Fruit fly (Drosophila melanogaster) whole organism, embryonic: ENCODE data around the gene Cog3.
A peak's percentile ranks its signal among the peaks of the same experiment; 100 is the strongest.

Source experiments
- CG1024 ChIP-seq: fragments of 200-800 bp; sonication (Bioruptor generic); IDR thresholded peaks from 2 replicates; pipeline ENCODE4 v1.3.6; 2022; ENCODE audit warnings: missing biosample characterization, missing genetic modification characterization
- CG10959 ChIP-seq: fragments of 200-800 bp; sonication (Bioruptor generic); IDR thresholded peaks from 2 replicates; pipeline ENCODE4 v1.3.6; 2022; ENCODE audit warnings: missing biosample characterization, missing genetic modification characterization
- CG11093 ChIP-seq: fragments of 200-800 bp; sonication (Bioruptor generic); IDR thresholded peaks from 3 replicates; pipeline ENCODE4 v1.3.6; 2022; ENCODE audit warnings: missing biosample characterization, missing genetic modification characterization
- CG12219 ChIP-seq: fragments of 200-800 bp; sonication (Bioruptor generic); optimal IDR thresholded peaks from 3 replicates; lab custom pipeline; 2018; ENCODE audit warnings: missing biosample characterization, mild to moderate bottlenecking, missing genetic modification characterization
- CG1233 ChIP-seq: fragments of 200-800 bp; sonication (Bioruptor generic); optimal IDR thresholded peaks from 4 replicates; lab custom pipeline; 2018; ENCODE audit warnings: missing biosample characterization, mild to moderate bottlenecking, missing genetic modification characterization
- CG13775 ChIP-seq: fragments of 200-800 bp; sonication (Bioruptor generic); optimal IDR thresholded peaks from 3 replicates; lab custom pipeline; 2017; ENCODE audit warnings: missing biosample characterization, mild to moderate bottlenecking, missing genetic modification characterization
- CG14860 ChIP-seq: fragments of 200-800 bp; sonication (Bioruptor generic); IDR thresholded peaks from 3 replicates; pipeline ENCODE4 v1.3.6; 2022; ENCODE audit warnings: missing biosample characterization, missing genetic modification characterization; ENCODE audit not compliant: partially characterized antibody
- CG17361 ChIP-seq: fragments of 200-800 bp; sonication (Bioruptor generic); IDR thresholded peaks from 3 replicates; pipeline ENCODE4 v1.3.6; 2022; ENCODE audit warnings: missing biosample characterization, missing genetic modification characterization
- CG1792 ChIP-seq: fragments of 200-800 bp; sonication (Bioruptor generic); optimal IDR thresholded peaks from 2 replicates; lab custom pipeline; 2016; ENCODE audit warnings: missing biosample characterization, missing genetic modification characterization
- CG18476 ChIP-seq: fragments of 200-800 bp; sonication (Bioruptor generic); optimal IDR thresholded peaks from 2 replicates; lab custom pipeline; 2016; ENCODE audit warnings: missing biosample characterization, mild to moderate bottlenecking, missing genetic modification characterization
- CG2678 ChIP-seq: fragments of 200-800 bp; sonication (Bioruptor generic); optimal IDR thresholded peaks from 3 replicates; lab custom pipeline; 2019; ENCODE audit warnings: missing biosample characterization, mild to moderate bottlenecking, missing genetic modification characterization, moderate library complexity
- CG34224 ChIP-seq: fragments of 200-800 bp; sonication (Bioruptor generic); IDR thresholded peaks from 3 replicates; pipeline ENCODE4 v1.3.6; 2022; ENCODE audit warnings: missing biosample characterization, missing genetic modification characterization; ENCODE audit not compliant: partially characterized antibody
- CG4424 ChIP-seq: fragments of 200-800 bp; sonication (Bioruptor generic); optimal IDR thresholded peaks from 3 replicates; lab custom pipeline; 2016; ENCODE audit warnings: missing biosample characterization, missing genetic modification characterization
- CG6765 ChIP-seq: fragments of 200-800 bp; sonication (Bioruptor generic); optimal IDR thresholded peaks from 3 replicates; lab custom pipeline; 2017; ENCODE audit warnings: missing biosample characterization, mild to moderate bottlenecking, missing genetic modification characterization
- CG6813 ChIP-seq: fragments of 200-800 bp; sonication (Bioruptor generic); optimal IDR thresholded peaks from 2 replicates; lab custom pipeline; 2017; ENCODE audit warnings: missing biosample characterization, missing genetic modification characterization, mild to moderate bottlenecking, moderate library complexity, missing genetic modification reagents
- CG8281 ChIP-seq: fragments of 200-800 bp; sonication (Bioruptor generic); optimal IDR thresholded peaks from 2 replicates; lab custom pipeline; 2018; ENCODE audit warnings: missing biosample characterization, mild to moderate bottlenecking, missing genetic modification characterization, moderate library complexity
- CG8388 ChIP-seq: fragments of 200-800 bp; sonication (Bioruptor generic); optimal IDR thresholded peaks from 2 replicates; lab custom pipeline; 2019; ENCODE audit warnings: missing biosample characterization, mild to moderate bottlenecking, missing genetic modification characterization, moderate library complexity
- CG8944 ChIP-seq: fragments of 200-800 bp; sonication (Bioruptor generic); optimal IDR thresholded peaks from 3 replicates; lab custom pipeline; 2016; ENCODE audit warnings: missing biosample characterization, missing genetic modification characterization
- Drgx ChIP-seq: fragments of 200-800 bp; sonication (Bioruptor generic); IDR thresholded peaks from 2 replicates; pipeline ENCODE4 v1.3.6; 2022; ENCODE audit warnings: missing biosample characterization, missing genetic modification characterization
- Ets65A ChIP-seq: fragments of 200-800 bp; sonication (Bioruptor generic); peaks from one replicate; lab custom pipeline; 2016; ENCODE audit warnings: missing biosample characterization, missing genetic modification characterization
- Hr39 ChIP-seq: fragments of >200 bp; optimal IDR thresholded peaks from 2 replicates; lab custom pipeline; 2017
- NFAT ChIP-seq: fragments of 200-800 bp; sonication (Bioruptor generic); IDR thresholded peaks from 2 replicates; pipeline ENCODE4 v1.3.6; 2022; ENCODE audit warnings: missing biosample characterization, missing genetic modification characterization
- Nf-YB ChIP-seq: fragments of 200-800 bp; sonication (Bioruptor generic); optimal IDR thresholded peaks from 3 replicates; lab custom pipeline; 2019; ENCODE audit warnings: missing biosample characterization, mild to moderate bottlenecking, missing genetic modification characterization, moderate library complexity
- PHDP ChIP-seq: fragments of 200-800 bp; sonication (Bioruptor generic); optimal IDR thresholded peaks from 3 replicates; lab custom pipeline; 2018; ENCODE audit warnings: missing biosample characterization, mild to moderate bottlenecking, missing genetic modification characterization, moderate library complexity
- Ssrp ChIP-seq: fragments of 200-800 bp; sonication (Bioruptor generic); optimal IDR thresholded peaks from 2 replicates; lab custom pipeline; 2018; ENCODE audit warnings: missing biosample characterization, mild to moderate bottlenecking, missing genetic modification characterization, moderate library complexity
- ap ChIP-seq: fragments of 200-800 bp; sonication (Bioruptor generic); IDR thresholded peaks from 2 replicates; pipeline ENCODE4 v1.3.6; 2022; ENCODE audit warnings: missing biosample characterization, missing genetic modification characterization
- ash1 ChIP-seq: fragments of 200-800 bp; sonication (Bioruptor generic); optimal IDR thresholded peaks from 2 replicates; lab custom pipeline; 2018; ENCODE audit warnings: missing biosample characterization, mild to moderate bottlenecking, missing genetic modification characterization
- bowl ChIP-seq: fragments of 200-800 bp; sonication (Bioruptor generic); IDR thresholded peaks from 2 replicates; pipeline ENCODE4 v1.3.6; 2022; ENCODE audit warnings: missing biosample characterization, missing genetic modification characterization
- chif ChIP-seq, 2 experiments: fragments of 200-800 bp; sonication (Bioruptor generic); optimal IDR thresholded peaks; 3 replicates each; lab custom pipeline; 2016; ENCODE audit warnings: missing biosample characterization in 2 of 2, missing genetic modification characterization in 2 of 2
- crp ChIP-seq, 2 experiments: fragments of 200-800 bp; sonication (Bioruptor generic); optimal IDR thresholded peaks; 2 replicates in 1 of 2; 3 replicates in 1 of 2; lab custom pipeline; 2017; ENCODE audit warnings: missing biosample characterization in 2 of 2, missing genetic modification characterization in 2 of 2, mild to moderate bottlenecking in 1 of 2, moderate library complexity in 1 of 2
- dm ChIP-seq: fragments of 200-800 bp; sonication (Bioruptor generic); optimal IDR thresholded peaks from 3 replicates; lab custom pipeline; 2016; ENCODE audit warnings: missing biosample characterization, missing genetic modification characterization
- exex ChIP-seq: fragments of 200-800 bp; sonication (Bioruptor generic); optimal IDR thresholded peaks from 4 replicates; lab custom pipeline; 2018; ENCODE audit warnings: missing biosample characterization, mild to moderate bottlenecking, missing genetic modification characterization, moderate library complexity
- fd64A ChIP-seq: fragments of 200-800 bp; sonication (Bioruptor generic); optimal IDR thresholded peaks from 3 replicates; lab custom pipeline; 2018; ENCODE audit warnings: missing biosample characterization, mild to moderate bottlenecking, missing genetic modification characterization
- grn ChIP-seq: fragments of 200-800 bp; sonication (Bioruptor generic); optimal IDR thresholded peaks from 3 replicates; lab custom pipeline; 2017; ENCODE audit warnings: missing biosample characterization, missing genetic modification characterization
- h ChIP-seq: fragments of >200 bp; optimal IDR thresholded peaks from 2 replicates; lab custom pipeline; 2017
- hb ChIP-seq: fragments of 200-800 bp; sonication (Bioruptor generic); IDR thresholded peaks from 3 replicates; pipeline ENCODE4 v1.3.6; 2022; ENCODE audit warnings: missing biosample characterization, missing genetic modification characterization; ENCODE audit not compliant: partially characterized antibody
- her ChIP-seq: fragments of 200-800 bp; sonication (Bioruptor generic); optimal IDR thresholded peaks from 2 replicates; lab custom pipeline; 2016; ENCODE audit warnings: missing biosample characterization, missing genetic modification characterization
- nerfin-2 ChIP-seq: fragments of 200-800 bp; sonication (Bioruptor generic); IDR thresholded peaks from 2 replicates; pipeline ENCODE4 v1.3.6; 2022; ENCODE audit warnings: missing biosample characterization, missing genetic modification characterization; ENCODE audit not compliant: partially characterized antibody
- org-1 ChIP-seq: fragments of 200-800 bp; sonication (Bioruptor generic); optimal IDR thresholded peaks from 2 replicates; lab custom pipeline; 2017; ENCODE audit warnings: missing biosample characterization, missing genetic modification characterization
- p53 ChIP-seq: fragments of 200-800 bp; sonication (Bioruptor generic); optimal IDR thresholded peaks from 2 replicates; lab custom pipeline; 2016; ENCODE audit warnings: missing biosample characterization, missing genetic modification characterization
- pfk ChIP-seq: fragments of 200-800 bp; sonication (Bioruptor generic); optimal IDR thresholded peaks from 2 replicates; lab custom pipeline; 2018; ENCODE audit warnings: missing biosample characterization, mild to moderate bottlenecking, missing genetic modification characterization, moderate library complexity
- run ChIP-seq: fragments of 200-800 bp; sonication (Bioruptor generic); optimal IDR thresholded peaks from 3 replicates; lab custom pipeline; 2018; ENCODE audit warnings: missing biosample characterization, mild to moderate bottlenecking, missing genetic modification characterization
- so ChIP-seq: fragments of 200-800 bp; sonication (Bioruptor generic); IDR thresholded peaks from 3 replicates; pipeline ENCODE4 v1.3.6; 2022; ENCODE audit warnings: missing biosample characterization, missing genetic modification characterization
- stwl ChIP-seq: fragments of 200-800 bp; sonication (Bioruptor generic); optimal IDR thresholded peaks from 3 replicates; lab custom pipeline; 2018; ENCODE audit warnings: missing biosample characterization, mild to moderate bottlenecking, missing genetic modification characterization, moderate library complexity
- tgo ChIP-seq: fragments of 200-800 bp; sonication (Bioruptor generic); IDR thresholded peaks from 3 replicates; pipeline ENCODE4 v1.3.6; 2022; ENCODE audit warnings: missing biosample characterization, missing genetic modification characterization
- tio ChIP-seq: fragments of 200-800 bp; sonication (Bioruptor generic); optimal IDR thresholded peaks from 2 replicates; lab custom pipeline; 2017; ENCODE audit warnings: missing biosample characterization, missing genetic modification characterization, inconsistent platforms
- tll ChIP-seq, 2 experiments: fragments of 200-800 bp in 1 of 2; fragments of >200 bp in 1 of 2; sonication (Bioruptor generic) in 1 of 2; optimal IDR thresholded peaks; 2 replicates each; lab custom pipeline; 2017 to 2019; ENCODE audit warnings: missing biosample characterization in 2 of 2, missing genetic modification characterization in 2 of 2, mild to moderate bottlenecking in 1 of 2, moderate library complexity in 1 of 2
- tup ChIP-seq: fragments of 200-800 bp; sonication (Bioruptor generic); optimal IDR thresholded peaks from 2 replicates; lab custom pipeline; 2016; ENCODE audit warnings: missing biosample characterization, mild to moderate bottlenecking, missing genetic modification characterization, moderate library complexity

Cog3 gene

DNA sequence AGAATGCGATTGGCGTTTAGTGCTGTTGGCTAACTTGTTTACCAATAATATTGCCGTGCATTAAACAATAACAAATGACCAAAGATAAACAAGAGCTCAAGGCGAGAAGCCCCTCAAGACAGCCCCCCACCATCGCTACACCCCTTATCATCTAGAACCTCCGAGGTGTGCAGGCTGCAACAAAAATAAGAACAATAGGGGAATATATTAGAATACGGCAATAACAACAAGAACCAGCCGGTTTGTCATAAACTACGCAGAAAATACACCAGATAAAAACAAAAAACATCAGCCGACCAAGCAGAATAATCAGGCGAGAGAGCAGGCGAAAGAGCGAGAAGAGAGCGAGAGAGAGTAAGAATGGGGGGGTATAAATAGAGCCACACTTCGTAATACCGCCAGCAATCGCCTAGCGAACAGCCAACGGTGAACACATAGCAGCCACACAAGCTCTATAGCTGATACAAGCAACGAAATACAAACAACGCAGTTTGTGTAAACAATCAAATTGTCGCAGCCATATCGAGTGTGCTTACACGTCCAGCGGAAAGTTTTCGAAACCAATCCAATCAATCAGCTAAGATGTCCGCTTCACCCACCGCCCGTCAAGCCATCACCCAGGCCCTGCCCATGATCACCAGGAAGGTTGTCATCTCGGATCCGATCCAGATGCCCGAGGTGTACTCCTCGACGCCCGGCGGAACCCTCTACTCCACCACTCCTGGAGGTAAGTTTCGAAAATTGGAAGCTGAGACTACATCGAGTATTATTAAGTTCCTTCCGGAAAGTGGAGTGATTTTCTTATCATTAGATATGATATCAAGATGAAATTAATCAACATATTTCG lies 21.4 kb upstream of the Cog3 start, which contains the start of gene Thor (continued):
- no peak for TF ChIP-seq tll (GFP tag; optimal IDR thresholded peaks at IDR 0.05; lab: Kevin White, UChicago)
- peak; percentile 61; the same call in 2 of the 3 replicates for TF ChIP-seq CG34224
- TF ChIP-seq so: peak; percentile 78; the same call in 2 of the 3 replicates
- no peak; the same call in 2 of the 3 replicates for TF ChIP-seq CG11093
- TF ChIP-seq Ssrp (tag; lab: Kevin White, UChicago): no peak
- no peak for TF ChIP-seq hb (GFP tag; lab: Robert Waterston, UW)
- TF ChIP-seq ap (GFP tag; lab: Robert Waterston, UW): peak; percentile 55
- peak; percentile 57 for TF ChIP-seq p53 (GFP tag; lab: Kevin White, UChicago)
- TF ChIP-seq her (GFP tag; lab: Kevin White, UChicago): peak; percentile 87
- TF ChIP-seq tup (GFP tag; lab: Kevin White, UChicago): peak; percentile 63
- peak; percentile 41 for TF ChIP-seq Ets65A (GFP tag; lab: Kevin White, UChicago)
- peak; percentile 34 for TF ChIP-seq CG12219 (GFP tag; lab: Kevin White, UChicago)
- TF ChIP-seq CG13775 (GFP tag; lab: Kevin White, UChicago): peak; percentile 46
- TF ChIP-seq run (tag; lab: Kevin White, UChicago): no peak
- peak; percentile 59 for TF ChIP-seq exex (tag; lab: Kevin White, UChicago)
- peak; percentile 26 for TF ChIP-seq CG8944 (GFP tag; lab: Kevin White, UChicago)
- peak; percentile 40 for TF ChIP-seq CG4424 (GFP tag; lab: Kevin White, UChicago)
- TF ChIP-seq CG17361 (GFP tag; lab: Robert Waterston, UW): 0 out of 3 replicates have a peak, but pooled peaks have one; percentile 24
- TF ChIP-seq CG18476: no peak
- no peak for TF ChIP-seq CG8281
- TF ChIP-seq h (lab: Kevin White, UChicago): no peak
- peak in 1 of 2 experiments; percentile 19 for TF ChIP-seq crp (GFP tag; optimal IDR thresholded peaks at IDR 0.05; lab: Kevin White, UChicago)
- TF ChIP-seq CG1233 (GFP tag; lab: Kevin White, UChicago): peak; percentile 70
- TF ChIP-seq CG2678 (tag; lab: Kevin White, UChicago): peak; percentile 61
- peak; percentile 14; the same call in 1 of the 2 replicates for TF ChIP-seq CG10959
- TF ChIP-seq chif (GFP tag; optimal IDR thresholded peaks at IDR 0.05; lab: Kevin White, UChicago): peak; percentile 36 to 45
- peak; percentile 96 for TF ChIP-seq NFAT (GFP tag; lab: Robert Waterston, UW)
- peak; percentile 62 for TF ChIP-seq CG6765
- TF ChIP-seq bowl (GFP tag; lab: Robert Waterston, UW): peak; percentile 74
- TF ChIP-seq PHDP (tag; lab: Kevin White, UChicago): peak; percentile 49
- no peak for TF ChIP-seq Hr39 (lab: Kevin White, UChicago)
- TF ChIP-seq grn: peak; percentile 40
- no peak for TF ChIP-seq tgo (GFP tag; lab: Robert Waterston, UW)
- peak; percentile 77 for TF ChIP-seq ash1 (GFP tag; lab: Kevin White, UChicago)
- no peak for TF ChIP-seq CG14860 (GFP tag; lab: Robert Waterston, UW)
- peak; percentile 64 for TF ChIP-seq fd64A (GFP tag; lab: Kevin White, UChicago)
- peak; percentile 76 for TF ChIP-seq CG1024 (GFP tag; lab: Robert Waterston, UW)
- peak; percentile 24 for TF ChIP-seq CG8388 (GFP tag; lab: Kevin White, UChicago)
- no peak for TF ChIP-seq stwl (tag; lab: Kevin White, UChicago)
- TF ChIP-seq Drgx: peak; percentile 67
- TF ChIP-seq pfk (GFP tag; lab: Kevin White, UChicago): peak; percentile 29
- TF ChIP-seq org-1 (GFP tag; lab: Kevin White, UChicago): peak; percentile 70
- TF ChIP-seq Nf-YB (GFP tag; lab: Kevin White, UChicago): peak; percentile 22
- no peak for TF ChIP-seq tio
- TF ChIP-seq dm: peak; percentile 56
- TF ChIP-seq nerfin-2 (GFP tag; lab: Robert Waterston, UW): no peak
- peak; percentile 51 for TF ChIP-seq CG1792 (GFP tag; lab: Kevin White, UChicago)
- peak; percentile 76 for TF ChIP-seq CG6813 (GFP tag; lab: Kevin White, UChicago)
